Worm (Caenorhabditis elegans): Measurements from ENCODE around the gene K04F1.8.

Gene K04F1.8

DNA sequence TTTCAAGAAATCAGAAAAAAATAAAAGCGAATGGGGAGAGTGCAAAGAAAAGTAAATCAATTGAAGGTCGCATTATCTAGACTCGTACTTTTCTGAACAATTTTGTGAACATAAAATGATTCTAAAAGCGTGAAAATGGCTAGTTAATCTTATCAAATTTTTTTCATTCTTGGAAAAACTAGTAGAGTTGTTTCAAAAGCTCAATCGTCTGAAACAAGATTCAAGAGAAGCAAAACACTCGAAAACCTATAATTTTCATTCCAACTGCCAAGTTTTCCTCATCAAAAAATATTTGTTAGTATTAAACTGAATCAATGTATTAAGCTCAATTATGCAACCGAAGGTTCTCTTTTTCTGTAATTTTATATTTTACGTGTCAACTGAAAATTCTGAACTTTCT, 19.0 kb upstream of the K04F1.8 start, which contains the start of gene irld-45:
Gene irld-45, plus strand, starts transcription at position 301 of the 400 bp plus-strand sequence.
- TF ChIP-seq lin-39 (tag; optimal IDR thresholded peaks at IDR 0.05) (no peak), unc-39 (tag; optimal IDR thresholded peaks at IDR 0.05) (no peak), sea-2 (GFP tag; optimal IDR thresholded peaks at IDR 0.05) (no peak), nhr-25 (tag; optimal IDR thresholded peaks at IDR 0.05) (no peak), aly-2 (tag; optimal IDR thresholded peaks at IDR 0.05) (no peak), ama-1 (optimal IDR thresholded peaks at IDR 0.05) (no peak), ZK546.5 (tag; optimal IDR thresholded peaks at IDR 0.05) (no peak), egl-5 (tag; optimal IDR thresholded peaks at IDR 0.05) (no peak), elt-2 (tag; optimal IDR thresholded peaks at IDR 0.05) (no peak)

ce11 chrV:1651045-1651444, 16.0 kb upstream of the K04F1.8 start, which contains the start of gene irld-44:
Gene irld-44, plus strand, starts transcription at chrV:1651345.
- TF ChIP-seq elt-3 (tag; optimal IDR thresholded peaks at IDR 0.05) (no peak), unc-39 (tag; optimal IDR thresholded peaks at IDR 0.05) (no peak), nhr-76 (tag; optimal IDR thresholded peaks at IDR 0.05) (no peak), ceh-28 (tag; optimal IDR thresholded peaks at IDR 0.05) (no peak), fkh-10 (GFP tag; optimal IDR thresholded peaks at IDR 0.05) (no peak), hmg-11 (tag; optimal IDR thresholded peaks at IDR 0.05) (no peak), pqm-1 (tag; optimal IDR thresholded peaks at IDR 0.05) (no peak), ama-1 (optimal IDR thresholded peaks at IDR 0.05) (no peak), ceh-9 (tag; optimal IDR thresholded peaks at IDR 0.05) (no peak), ZK546.5 (tag; optimal IDR thresholded peaks at IDR 0.05) (no peak), eor-1 (tag; optimal IDR thresholded peaks at IDR 0.05) (no peak), nhr-23 (tag; optimal IDR thresholded peaks at IDR 0.05) (no peak), fkh-2 (tag; optimal IDR thresholded peaks at IDR 0.05) (no peak)

DNA sequence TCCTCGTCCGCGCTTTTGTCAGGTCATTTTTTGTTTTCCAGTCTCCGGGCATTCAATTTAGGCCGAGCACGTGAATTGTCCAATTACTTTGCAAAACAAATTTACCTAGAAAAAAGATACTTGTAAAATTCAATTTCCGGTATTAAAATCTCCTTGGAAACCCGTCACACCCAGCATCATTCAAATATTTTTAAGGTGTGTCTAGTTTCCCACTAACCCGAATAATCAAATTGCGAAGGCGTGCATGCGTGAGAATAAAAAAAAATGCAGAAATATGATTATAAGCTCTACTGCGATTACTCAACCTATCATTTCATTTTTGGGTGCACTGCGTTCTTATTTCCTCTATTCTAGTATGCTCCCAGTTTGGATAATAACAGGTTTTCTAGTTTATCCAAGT, 12.2 kb upstream of the K04F1.8 start, which contains the start of gene irld-11:
Gene irld-11, plus strand, starts transcription at position 301 of the 400 bp plus-strand sequence.
- TF ChIP-seq pha-4 (tag; optimal IDR thresholded peaks at IDR 0.05) (no peak), daf-12 (tag; optimal IDR thresholded peaks at IDR 0.05) (no peak), nhr-67 (tag; optimal IDR thresholded peaks at IDR 0.05) (no peak), ztf-11 (tag; optimal IDR thresholded peaks at IDR 0.05) (no peak), nhr-43 (tag; optimal IDR thresholded peaks at IDR 0.05; ENCODE audit: poor library complexity, severe bottlenecking) (no peak), egl-5 (tag; optimal IDR thresholded peaks at IDR 0.05) (no peak), hmg-11 (tag; optimal IDR thresholded peaks at IDR 0.05) (no peak), elt-1 (tag; optimal IDR thresholded peaks at IDR 0.05) (no peak), tbx-2 (tag; optimal IDR thresholded peaks at IDR 0.05) (no peak), nhr-28 (tag; optimal IDR thresholded peaks at IDR 0.05) (no peak), jun-1 (tag; optimal IDR thresholded peaks at IDR 0.05) (no peak), lin-15B (tag; optimal IDR thresholded peaks at IDR 0.05) (no peak), lsy-12 (tag; optimal IDR thresholded peaks at IDR 0.05) (no peak), elt-2 (tag; optimal IDR thresholded peaks at IDR 0.05) (no peak), ceh-82 (tag; optimal IDR thresholded peaks at IDR 0.05) (no peak), ceh-28 (tag; optimal IDR thresholded peaks at IDR 0.05) (no peak), R02D3.7 (tag; optimal IDR thresholded peaks at IDR 0.05) (no peak)

DNA sequence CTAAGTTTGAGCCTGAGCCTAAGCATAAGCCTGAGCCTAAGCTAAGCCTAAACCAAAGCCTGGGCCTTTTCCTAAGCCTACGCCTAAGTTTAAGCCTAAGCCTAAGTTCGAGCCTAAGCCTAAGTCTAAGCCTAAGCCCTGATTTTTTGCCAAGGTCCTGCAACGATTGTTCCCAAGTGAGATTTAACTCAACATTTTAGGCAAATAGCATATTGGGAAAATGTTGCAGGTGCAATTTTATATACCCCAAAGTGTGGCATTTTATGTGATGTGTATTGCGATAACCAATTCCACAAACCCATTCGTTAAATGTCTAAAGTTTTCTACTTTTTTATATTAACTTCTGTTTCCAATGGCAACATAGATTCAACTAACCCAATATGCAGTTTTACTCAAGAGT, 4.7 kb upstream of the K04F1.8 start, which contains the start of gene irld-40:
Gene irld-40, plus strand, starts transcription at position 301 of the 400 bp plus-strand sequence.
- no peak for TF ChIP-seq R02D3.7 (tag; optimal IDR thresholded peaks at IDR 0.05)
- TF ChIP-seq ceh-82 (tag; optimal IDR thresholded peaks at IDR 0.05), result no peak
- peak; percentile 1 for TF ChIP-seq nhr-11 (tag; optimal IDR thresholded peaks at IDR 0.05)
- no peak for TF ChIP-seq ztf-4 (tag; optimal IDR thresholded peaks at IDR 0.05)
- TF ChIP-seq ceh-9 (tag; optimal IDR thresholded peaks at IDR 0.05), result no peak
- no peak for TF ChIP-seq nfya-1 (tag; optimal IDR thresholded peaks at IDR 0.05; ENCODE audit: insufficient read depth)
- no peak for TF ChIP-seq zag-1 (tag; optimal IDR thresholded peaks at IDR 0.05)

- TF ChIP-seq nhr-11 (tag; optimal IDR thresholded peaks at IDR 0.05) (no peak), jun-1 (tag; optimal IDR thresholded peaks at IDR 0.05) (no peak), fos-1 (tag; optimal IDR thresholded peaks at IDR 0.05) (no peak), daf-12 (tag; optimal IDR thresholded peaks at IDR 0.05) (no peak), snpc-4 (tag; optimal IDR thresholded peaks at IDR 0.05) (no peak), fkh-2 (tag; optimal IDR thresholded peaks at IDR 0.05) (no peak), pha-4 (tag; optimal IDR thresholded peaks at IDR 0.05) (no peak), pqm-1 (tag; optimal IDR thresholded peaks at IDR 0.05) (no peak), ceh-16 (tag; optimal IDR thresholded peaks at IDR 0.05) (no peak), nhr-12 (tag; optimal IDR thresholded peaks at IDR 0.05) (no peak), ztf-11 (tag; optimal IDR thresholded peaks at IDR 0.05) (no peak)
These were observed 2.1 kb upstream of the K04F1.8 start, which contains the start of gene K04F1.9 for ce11 chrV:1664921-1665320. Gene K04F1.9, plus strand, starts transcription at chrV:1665221.

Measured in whole organism, L3 larva.